Worm (Caenorhabditis elegans) whole organism, L4 larva: ENCODE measurements around the gene tbx-9.

ENCODE experiments used
- F26F4.8 ChIP-seq: fragments of 200-800 bp; sonication (Bioruptor generic); conservative IDR thresholded peaks from 2 replicates; pipeline ENCODE4 v1.3.6; 2022; ENCODE audit warnings: missing genetic modification characterization, missing compliant biosample characterization
- T26A8.4 ChIP-seq: fragments of 200-800 bp; sonication (Bioruptor generic); IDR thresholded peaks from 2 replicates; pipeline ENCODE4 v1.3.6; 2022; ENCODE audit warnings: missing genetic modification characterization, missing compliant biosample characterization
- ZK546.5 ChIP-seq, 2 experiments: sonication (generic microtip); optimal IDR thresholded peaks; 2 replicates each; lab custom pipeline; 2017; ENCODE audit warnings: missing biosample characterization in 2 of 2, missing genetic modification characterization in 2 of 2
- ama-1 ChIP-seq: fragments of 150-350 bp; optimal IDR thresholded peaks from 2 replicates; lab custom pipeline; 2014; ENCODE audit warnings: inconsistent platforms, mixed read lengths
- arid-1 ChIP-seq: fragments of 200-800 bp; sonication (Bioruptor generic); conservative IDR thresholded peaks from 2 replicates; pipeline ENCODE4 v1.3.6; 2022; ENCODE audit warnings: missing genetic modification reagents, missing genetic modification characterization, missing compliant biosample characterization
- ceh-20 ChIP-seq: fragments of 200-800 bp; sonication (Bioruptor generic); IDR thresholded peaks from 2 replicates; pipeline ENCODE4 v1.3.6; 2022; ENCODE audit warnings: missing genetic modification reagents, missing genetic modification characterization, missing compliant biosample characterization
- ceh-28 ChIP-seq: fragments of 150-350 bp; optimal IDR thresholded peaks from 2 replicates; lab custom pipeline; 2014; ENCODE audit warnings: missing biosample characterization, missing genetic modification reagents, missing genetic modification characterization
- ceh-44 ChIP-seq: fragments of 200-800 bp; sonication (Bioruptor generic); IDR thresholded peaks from 2 replicates; pipeline ENCODE4 v1.3.6; 2022; ENCODE audit warnings: missing genetic modification reagents, missing genetic modification characterization, missing compliant biosample characterization
- ceh-82 ChIP-seq: sonication (generic microtip); optimal IDR thresholded peaks from 2 replicates; lab custom pipeline; 2017; ENCODE audit warnings: missing biosample characterization, missing genetic modification characterization
- ces-1 ChIP-seq: fragments of 150-350 bp; sonication (generic microtip); optimal IDR thresholded peaks from 4 replicates; lab custom pipeline; 2014; ENCODE audit warnings: missing biosample characterization, missing genetic modification reagents, missing genetic modification characterization
- daf-12 ChIP-seq: fragments of 150-350 bp; optimal IDR thresholded peaks from 2 replicates; lab custom pipeline; 2014; ENCODE audit warnings: missing biosample characterization, missing genetic modification reagents, missing genetic modification characterization
- daf-16 ChIP-seq, 3 experiments: sonication (generic microtip); optimal IDR thresholded peaks; 2 replicates each; lab custom pipeline; 2016 to 2017; ENCODE audit warnings: missing genetic modification characterization in 3 of 3, missing genetic modification reagents in 3 of 3, mild to moderate bottlenecking in 2 of 3, missing compliant biosample characterization in 2 of 3, missing biosample characterization in 1 of 3, moderate library complexity in 1 of 3
- daf-19 ChIP-seq: fragments of 200-800 bp; sonication (Bioruptor generic); conservative IDR thresholded peaks from 2 replicates; pipeline ENCODE4 v1.3.6; 2022; ENCODE audit warnings: missing genetic modification characterization, missing compliant biosample characterization
- dmd-6 ChIP-seq: fragments of 200-800 bp; sonication (Bioruptor generic); IDR thresholded peaks from 2 replicates; pipeline ENCODE4 v1.3.6; 2022; ENCODE audit warnings: missing genetic modification reagents, missing genetic modification characterization, missing compliant biosample characterization
- duxl-1 ChIP-seq: sonication (generic microtip); optimal IDR thresholded peaks from 2 replicates; lab custom pipeline; 2016; ENCODE audit warnings: mild to moderate bottlenecking, missing genetic modification characterization, moderate library complexity, missing compliant biosample characterization; ENCODE audit not compliant: poor library complexity
- dve-1 ChIP-seq: sonication (generic microtip); optimal IDR thresholded peaks from 2 replicates; lab custom pipeline; 2017; ENCODE audit warnings: antibody characterized with exemption, mild to moderate bottlenecking, missing genetic modification characterization, missing compliant biosample characterization; ENCODE audit not compliant: insufficient read depth
- fkh-10 ChIP-seq: fragments of 150-350 bp; optimal IDR thresholded peaks from 2 replicates; lab custom pipeline; 2014; ENCODE audit warnings: missing biosample characterization, missing genetic modification reagents, missing genetic modification characterization
- hif-1 ChIP-seq, 2 experiments: sonication (generic microtip); optimal IDR thresholded peaks; 2 replicates each; lab custom pipeline; 2016 to 2017; ENCODE audit warnings: missing compliant biosample characterization in 2 of 2, missing genetic modification characterization in 2 of 2, missing genetic modification reagents in 2 of 2, missing genotype in 2 of 2, mild to moderate bottlenecking in 1 of 2
- hlh-11 ChIP-seq: fragments of 200-800 bp; sonication (Bioruptor generic); optimal IDR thresholded peaks from 2 replicates; lab custom pipeline; 2018; ENCODE audit warnings: mild to moderate bottlenecking, missing genetic modification characterization, missing compliant biosample characterization
- hlh-30 ChIP-seq: sonication (generic microtip); optimal IDR thresholded peaks from 2 replicates; lab custom pipeline; 2017; ENCODE audit warnings: antibody characterized with exemption, mild to moderate bottlenecking, missing genetic modification characterization, missing compliant biosample characterization; ENCODE audit not compliant: insufficient read depth
- hmg-1.1 ChIP-seq: fragments of 200-800 bp; sonication (Bioruptor generic); IDR thresholded peaks from 2 replicates; pipeline ENCODE4 v1.3.6; 2022; ENCODE audit warnings: missing genetic modification reagents, missing genetic modification characterization, missing compliant biosample characterization
- lin-1 ChIP-seq: fragments of 200-800 bp; sonication (Bioruptor generic); IDR thresholded peaks from 2 replicates; pipeline ENCODE4 v1.3.6; 2022; ENCODE audit warnings: missing genetic modification reagents, missing genetic modification characterization, missing compliant biosample characterization
- lin-38 ChIP-seq: fragments of 200-800 bp; sonication (Bioruptor generic); IDR thresholded peaks from 2 replicates; pipeline ENCODE4 v1.3.6; 2022; ENCODE audit warnings: missing genetic modification reagents, missing genetic modification characterization, missing compliant biosample characterization
- lsy-2 ChIP-seq, 2 experiments: fragments of 150-350 bp in 1 of 2; sonication (generic microtip) in 1 of 2; optimal IDR thresholded peaks; 2 replicates each; lab custom pipeline; 2014 to 2017; ENCODE audit warnings: missing biosample characterization in 2 of 2, missing genetic modification characterization in 2 of 2
- madf-5 ChIP-seq, 2 experiments: fragments of 200-800 bp; sonication (Bioruptor generic); IDR thresholded peaks; 2 replicates each; pipeline ENCODE4 v1.3.6; 2022; ENCODE audit warnings: missing compliant biosample characterization in 2 of 2, missing genetic modification characterization in 2 of 2
- mdl-1 ChIP-seq, 2 experiments: fragments of 150-350 bp in 1 of 2; sonication (generic microtip) in 1 of 2; optimal IDR thresholded peaks; 2 replicates each; lab custom pipeline; 2014 to 2017; ENCODE audit warnings: missing biosample characterization in 2 of 2, missing genetic modification characterization in 2 of 2
- mep-1 ChIP-seq: fragments of 150-350 bp; sonication (generic microtip); optimal IDR thresholded peaks from 3 replicates; lab custom pipeline; 2014; ENCODE audit warnings: missing biosample characterization, missing genetic modification characterization
- mxl-2 ChIP-seq: fragments of 200-800 bp; sonication (Bioruptor generic); conservative IDR thresholded peaks from 2 replicates; pipeline ENCODE4 v1.3.6; 2022; ENCODE audit warnings: missing genetic modification reagents, missing genetic modification characterization, missing compliant biosample characterization
- mxl-3 ChIP-seq: fragments of 200-800 bp; sonication (Bioruptor generic); optimal IDR thresholded peaks from 2 replicates; lab custom pipeline; 2018; ENCODE audit warnings: mild to moderate bottlenecking, missing genetic modification characterization, missing compliant biosample characterization
- nhr-10 ChIP-seq: fragments of 150-350 bp; optimal IDR thresholded peaks from 2 replicates; lab custom pipeline; 2014; ENCODE audit warnings: missing biosample characterization, missing genetic modification characterization
- nhr-11 ChIP-seq: fragments of 150-350 bp; optimal IDR thresholded peaks from 2 replicates; lab custom pipeline; 2014; ENCODE audit warnings: missing biosample characterization, missing genetic modification characterization
- nhr-25 ChIP-seq: sonication (generic microtip); optimal IDR thresholded peaks from 2 replicates; lab custom pipeline; 2017; ENCODE audit warnings: missing genetic modification characterization, mild to moderate bottlenecking, missing compliant biosample characterization, antibody characterized with exemption, moderate library complexity, borderline replicate concordance; ENCODE audit not compliant: insufficient read depth
- nhr-28 ChIP-seq: fragments of 150-350 bp; optimal IDR thresholded peaks from 2 replicates; lab custom pipeline; 2014; ENCODE audit warnings: missing biosample characterization, missing genetic modification characterization
- nhr-42 ChIP-seq: fragments of 200-800 bp; sonication (Bioruptor generic); IDR thresholded peaks from 2 replicates; pipeline ENCODE4 v1.3.6; 2022; ENCODE audit warnings: missing genetic modification characterization, missing compliant biosample characterization
- pha-4 ChIP-seq, 2 experiments: fragments of 150-350 bp in 1 of 2; fragments of 200-800 bp in 1 of 2; sonication (Bioruptor generic) in 1 of 2; IDR thresholded peaks in 1 of 2; optimal IDR thresholded peaks in 1 of 2; 2 replicates each; pipeline versions ENCODE4 v1.3.6 to Lab custom; 2014 to 2022; ENCODE audit warnings: missing genetic modification characterization in 2 of 2, missing genetic modification reagents in 2 of 2, missing biosample characterization in 1 of 2, missing compliant biosample characterization in 1 of 2
- pqm-1 ChIP-seq: sonication (generic microtip); optimal IDR thresholded peaks from 2 replicates; lab custom pipeline; 2017; ENCODE audit warnings: missing biosample characterization, missing genetic modification characterization
- rbr-2 ChIP-seq: sonication (generic microtip); optimal IDR thresholded peaks from 2 replicates; lab custom pipeline; 2016; ENCODE audit warnings: missing genotype, missing genetic modification characterization, missing compliant biosample characterization
- snpc-1.2 ChIP-seq: fragments of 200-800 bp; sonication (Bioruptor generic); IDR thresholded peaks from 2 replicates; pipeline ENCODE4 v1.3.6; 2022; ENCODE audit warnings: missing genetic modification reagents, missing genetic modification characterization, missing compliant biosample characterization
- tra-1 ChIP-seq: fragments of 200-800 bp; sonication (Bioruptor generic); IDR thresholded peaks from 2 replicates; pipeline ENCODE4 v1.3.6; 2022; ENCODE audit warnings: missing genetic modification reagents, missing genetic modification characterization, missing compliant biosample characterization
- zfp-3 ChIP-seq: fragments of 200-800 bp; sonication (Bioruptor generic); conservative IDR thresholded peaks from 2 replicates; pipeline ENCODE4 v1.3.6; 2022; ENCODE audit warnings: missing genetic modification reagents, missing genetic modification characterization, missing compliant biosample characterization

The tbx-9 gene

ce11 chrIII:10331232-10331631, 10.4 kb downstream of the tbx-9 start (continued):
- no peak for TF ChIP-seq fkh-10 (GFP tag; lab: Kevin White, UChicago)
- no peak for TF ChIP-seq mxl-2
- no peak for TF ChIP-seq nhr-11 (tag; lab: Kevin White, UChicago)
- peak; percentile 42 for TF ChIP-seq ama-1 (lab: Kevin White, UChicago)
- TF ChIP-seq F26F4.8: no peak
- TF ChIP-seq ZK546.5 (tag; optimal IDR thresholded peaks at IDR 0.05; lab: Kevin White, UChicago): no peak
- no peak for TF ChIP-seq ceh-28 (tag; lab: Kevin White, UChicago)
- no peak for TF ChIP-seq daf-19 (GFP tag; lab: Robert Waterston, UW)
- TF ChIP-seq ceh-20 (GFP tag; lab: Robert Waterston, UW): no peak
- no peak for TF ChIP-seq duxl-1
- TF ChIP-seq zfp-3 (GFP tag; lab: Robert Waterston, UW): no peak
- TF ChIP-seq madf-5 (GFP tag; IDR thresholded peaks at IDR 0.05; lab: Robert Waterston, UW): no peak
- 0 out of 2 replicates have a peak, but pooled peaks have one; percentile 32 for TF ChIP-seq pha-4 (GFP tag; IDR thresholded peaks at IDR 0.05; lab: Robert Waterston, UW)
- TF ChIP-seq pha-4 (tag; optimal IDR thresholded peaks at IDR 0.05; lab: Kevin White, UChicago): peak; percentile 64
- TF ChIP-seq nhr-28: no peak
- peak in 1 of 2 experiments; percentile 25 for TF ChIP-seq hif-1 (tag; optimal IDR thresholded peaks at IDR 0.05; lab: Kevin White, UChicago)
- TF ChIP-seq dve-1 (tag; lab: Kevin White, UChicago): peak; percentile 26
- TF ChIP-seq ces-1: no peak
- TF ChIP-seq, all 104 proteins: peak for 10

- TF ChIP-seq ama-1 (lab: Kevin White, UChicago) (no peak), tra-1 (no peak), nhr-28 (no peak), arid-1 (GFP tag; lab: Robert Waterston, UW) (no peak), lin-38 (no peak), hlh-30 (tag; lab: Kevin White, UChicago) (no peak), ceh-20 (GFP tag; lab: Robert Waterston, UW) (no peak), daf-16 (GFP tag; optimal IDR thresholded peaks at IDR 0.05; lab: Kevin White, UChicago) (no peak), daf-16 (tag; optimal IDR thresholded peaks at IDR 0.05; lab: Kevin White, UChicago) (no peak), snpc-1.2 (no peak), nhr-10 (tag; lab: Kevin White, UChicago) (no peak), nhr-42 (GFP tag; lab: Robert Waterston, UW) (no peak), dmd-6 (GFP tag; lab: Robert Waterston, UW) (no peak), ceh-44 (GFP tag; lab: Robert Waterston, UW) (no peak), mxl-3 (no peak), ceh-82 (tag; lab: Kevin White, UChicago) (no peak), lsy-2 (tag; optimal IDR thresholded peaks at IDR 0.05; lab: Kevin White, UChicago) (no peak)
These were observed 11.1 kb downstream of the tbx-9 start, which contains the start of gene nex-2 for ce11 chrIII:10330372-10331062. Gene nex-2 (minus strand): TSS chrIII:10330422.

- TF ChIP-seq T26A8.4 (GFP tag; lab: Robert Waterston, UW): no peak
- TF ChIP-seq nhr-28: peak; percentile 62
- peak; percentile 52 for TF ChIP-seq hlh-30 (tag; lab: Kevin White, UChicago)
- TF ChIP-seq rbr-2 (tag; lab: Kevin White, UChicago): no peak
- 0 out of 2 replicates have a peak, but pooled peaks have one; percentile 7 for TF ChIP-seq lin-1 (GFP tag; lab: Robert Waterston, UW)
- TF ChIP-seq F26F4.8: no peak
- TF ChIP-seq nhr-25 (tag; lab: Kevin White, UChicago): no peak
- peak in 1 of 2 experiments; percentile 12 for TF ChIP-seq lsy-2 (tag; optimal IDR thresholded peaks at IDR 0.05; lab: Kevin White, UChicago)
- TF ChIP-seq daf-12: no peak
- TF ChIP-seq ceh-44 (GFP tag; lab: Robert Waterston, UW): no peak
- TF ChIP-seq mxl-3: peak; percentile 44
- no peak for TF ChIP-seq hmg-1.1 (GFP tag; lab: Robert Waterston, UW)
- peak in 1 of 2 experiments; percentile 46 for TF ChIP-seq hif-1 (tag; optimal IDR thresholded peaks at IDR 0.05; lab: Kevin White, UChicago)
- TF ChIP-seq mep-1 (tag; lab: Kevin White, UChicago): peak; percentile 37
- peak in 1 of 2 experiments; percentile 61 for TF ChIP-seq daf-16 (GFP tag; optimal IDR thresholded peaks at IDR 0.05; lab: Kevin White, UChicago)
- peak; percentile 87 for TF ChIP-seq daf-16 (tag; optimal IDR thresholded peaks at IDR 0.05; lab: Kevin White, UChicago)
- peak; percentile 23 for TF ChIP-seq pqm-1 (tag; lab: Kevin White, UChicago)
- TF ChIP-seq hlh-11: peak; percentile 62
- TF ChIP-seq mdl-1 (tag; optimal IDR thresholded peaks at IDR 0.05; lab: Kevin White, UChicago): peak in 1 of 2 experiments; percentile 25
- peak; percentile 56 for TF ChIP-seq dmd-6 (GFP tag; lab: Robert Waterston, UW)
- peak; percentile 63 for TF ChIP-seq dve-1 (tag; lab: Kevin White, UChicago)
These were observed 11.8 kb downstream of the tbx-9 start for ce11 chrIII:10329811-10330210.
